Worm (Caenorhabditis elegans): ENCODE measurements around the gene amdh-1.

Gene amdh-1

DNA sequence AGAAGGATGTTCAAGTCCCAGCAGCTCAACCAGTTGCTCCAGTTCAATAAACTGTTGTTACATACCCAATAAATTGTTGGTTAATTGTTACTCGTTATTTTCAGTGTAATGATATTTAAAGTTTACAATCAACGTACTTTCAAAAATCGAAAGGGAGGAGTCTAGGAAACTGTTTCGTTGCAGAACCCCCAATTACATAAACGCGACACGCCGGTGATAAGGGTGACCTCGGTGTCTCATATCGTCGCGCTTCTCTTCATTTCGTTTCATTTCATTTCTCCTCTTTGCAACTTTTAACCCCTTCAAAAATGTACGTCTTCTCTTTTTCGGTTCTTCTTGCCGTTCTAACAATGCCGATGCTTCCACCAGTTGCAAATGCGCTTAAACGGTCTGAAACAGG lies 43.7 kb upstream of the amdh-1 start, which contains the start of gene C23G10.2:
C23G10.2 (plus strand) TSS at position 184 of the 400 bp plus-strand sequence.
- peak; percentile 65 for TF ChIP-seq snpc-1.1 (tag; optimal IDR thresholded peaks at IDR 0.05; ENCODE audit: insufficient read depth)
- peak; percentile 41 for TF ChIP-seq tlf-1 (GFP tag; optimal IDR thresholded peaks at IDR 0.05)
- peak; percentile 68; the same call in 1 of the 2 replicates for TF ChIP-seq Y56A3A.18 (GFP tag; IDR thresholded peaks at IDR 0.05)
- peak; percentile 31; the same call in 1 of the 2 replicates for TF ChIP-seq dox-1 (GFP tag; IDR thresholded peaks at IDR 0.05)
- peak; percentile 48; the same call in 1 of the 2 replicates for TF ChIP-seq B0336.3 (GFP tag; IDR thresholded peaks at IDR 0.05)
- peak; percentile 54 for TF ChIP-seq snpc-3.4 (tag; optimal IDR thresholded peaks at IDR 0.05)
- TF ChIP-seq nfya-2 (GFP tag; IDR thresholded peaks at IDR 0.05), result no peak
- TF ChIP-seq cebp-1 (GFP tag; IDR thresholded peaks at IDR 0.05), result no peak
- TF ChIP-seq cebp-1 (tag; optimal IDR thresholded peaks at IDR 0.05), result no peak
- TF ChIP-seq lag-1 (GFP tag; IDR thresholded peaks at IDR 0.05), result no peak
- TF ChIP-seq F52B5.7 (tag; optimal IDR thresholded peaks at IDR 0.05), result no peak
- TF ChIP-seq xnd-1 (tag; optimal IDR thresholded peaks at IDR 0.05), result peak; percentile 18
- TF ChIP-seq dpff-1 (tag; optimal IDR thresholded peaks at IDR 0.05), result no peak
- TF ChIP-seq die-1 (tag; optimal IDR thresholded peaks at IDR 0.05), result peak; percentile 31
- peak; percentile 25 for TF ChIP-seq ZK185.1 (tag; optimal IDR thresholded peaks at IDR 0.05; ENCODE audit: poor library complexity, severe bottlenecking)
- TF ChIP-seq hsf-1 (GFP tag; IDR thresholded peaks at IDR 0.05), result peak; percentile 61
- TF ChIP-seq pbrm-1 (GFP tag; IDR thresholded peaks at IDR 0.05), result peak; percentile 61; the same call in 1 of the 2 replicates
- TF ChIP-seq atf-7 (tag; optimal IDR thresholded peaks at IDR 0.05), result peak; percentile 18
- TF ChIP-seq nhr-90 (tag; optimal IDR thresholded peaks at IDR 0.05), result no peak
- peak; percentile 42 for TF ChIP-seq snpc-1.3 (tag; optimal IDR thresholded peaks at IDR 0.05; ENCODE audit: insufficient read depth)
- peak; percentile 23 for TF ChIP-seq hrde-1 (tag; optimal IDR thresholded peaks at IDR 0.05; ENCODE audit: borderline replicate concordance)
- no peak for TF ChIP-seq cebp-2 (GFP tag; IDR thresholded peaks at IDR 0.05)
- TF ChIP-seq fkh-3 (tag; optimal IDR thresholded peaks at IDR 0.05), result no peak
- peak; percentile 83 for TF ChIP-seq F49E8.2 (tag; optimal IDR thresholded peaks at IDR 0.05; ENCODE audit: insufficient read depth)
- TF ChIP-seq ama-1 (optimal IDR thresholded peaks at IDR 0.05), result no peak
- peak in 1 of 2 experiments; percentile 75 for TF ChIP-seq ama-1 (GFP tag; optimal IDR thresholded peaks at IDR 0.05)
- TF ChIP-seq zfh-2 (GFP tag; conservative IDR thresholded peaks at IDR 0.05), result 0 out of 2 replicates have a peak, but pooled peaks have one; percentile 7
- TF ChIP-seq ceh-27 (GFP tag; optimal IDR thresholded peaks at IDR 0.05), result no peak
- peak; percentile 1 for TF ChIP-seq lsl-1 (GFP tag; optimal IDR thresholded peaks at IDR 0.05)
- no peak for TF ChIP-seq unc-130 (GFP tag; optimal IDR thresholded peaks at IDR 0.05)
- peak; percentile 75; the same call in 1 of the 2 replicates for TF ChIP-seq F39B2.1 (GFP tag; IDR thresholded peaks at IDR 0.05)
- TF ChIP-seq F23B12.7 (tag; optimal IDR thresholded peaks at IDR 0.05; ENCODE audit: insufficient read depth), result no peak
- no peak for TF ChIP-seq K11D2.4 (GFP tag; IDR thresholded peaks at IDR 0.05)
- no peak for TF ChIP-seq ceh-79 (tag; optimal IDR thresholded peaks at IDR 0.05)
- no peak for TF ChIP-seq attf-3 (GFP tag; conservative IDR thresholded peaks at IDR 0.05)
- TF ChIP-seq somi-1 (GFP tag; optimal IDR thresholded peaks at IDR 0.05), result no peak
- no peak for TF ChIP-seq Y67H2A.10 (GFP tag; conservative IDR thresholded peaks at IDR 0.05)
- TF ChIP-seq snpc-4 (GFP tag; optimal IDR thresholded peaks at IDR 0.05), result no peak
- TF ChIP-seq snpc-4 (tag; optimal IDR thresholded peaks at IDR 0.05), result peak in 2 of 4 experiments; percentile 24
- peak; percentile 70; the same call in 1 of the 2 replicates for TF ChIP-seq ekl-4 (GFP tag; IDR thresholded peaks at IDR 0.05)
- no peak for TF ChIP-seq zim-3 (tag; optimal IDR thresholded peaks at IDR 0.05)
- no peak for TF ChIP-seq tbx-9 (tag; optimal IDR thresholded peaks at IDR 0.05; ENCODE audit: borderline replicate concordance)
- peak; percentile 16 for TF ChIP-seq repo-1 (tag; optimal IDR thresholded peaks at IDR 0.05)
- peak; percentile 58; the same call in 1 of the 2 replicates for TF ChIP-seq madf-3 (GFP tag; IDR thresholded peaks at IDR 0.05)
- no peak for TF ChIP-seq hlh-12 (tag; optimal IDR thresholded peaks at IDR 0.05)
- TF ChIP-seq tbp1 (GFP tag; optimal IDR thresholded peaks at IDR 0.05), result peak; percentile 39
- TF ChIP-seq F55B11.4 (tag; optimal IDR thresholded peaks at IDR 0.05; ENCODE audit: borderline replicate concordance, insufficient read depth), result no peak
- peak; percentile 74 for TF ChIP-seq madf-6 (GFP tag; IDR thresholded peaks at IDR 0.05)
